Fruit fly (Drosophila melanogaster): ENCODE measurements around the gene CG31360.

dm6 chr3R:17680639-17681302 lies 4.1 kb upstream of the CG31360 start:
- TF ChIP-seq fd96Ca (GFP tag; IDR thresholded peaks at IDR 0.05) = no peak
- TF ChIP-seq rn (GFP tag; IDR thresholded peaks at IDR 0.05) = no peak
- no peak for TF ChIP-seq CG10348 (GFP tag; IDR thresholded peaks at IDR 0.05)
- TF ChIP-seq D1 (tag; optimal IDR thresholded peaks at IDR 0.05) = no peak
